Worm (Caenorhabditis elegans) whole organism, L2 larva: ENCODE data around the gene dmd-6.

Source experiments
- C34F6.9 ChIP-seq: fragments of 150-350 bp; optimal IDR thresholded peaks from 2 replicates; lab custom pipeline; 2014; ENCODE audit warnings: missing biosample characterization, missing genetic modification characterization
- F13H6.1 ChIP-seq: sonication (generic microtip); optimal IDR thresholded peaks from 2 replicates; lab custom pipeline; 2016; ENCODE audit warnings: missing genetic modification characterization, missing compliant biosample characterization
- R02D3.7 ChIP-seq: fragments of 150-350 bp; optimal IDR thresholded peaks from 2 replicates; lab custom pipeline; 2014; ENCODE audit warnings: missing biosample characterization, missing genetic modification characterization
- ZK546.5 ChIP-seq: sonication (generic microtip); optimal IDR thresholded peaks from 2 replicates; lab custom pipeline; 2017; ENCODE audit warnings: missing biosample characterization, missing genetic modification characterization
- aly-2 ChIP-seq: fragments of 150-350 bp; optimal IDR thresholded peaks from 2 replicates; lab custom pipeline; 2014; ENCODE audit warnings: missing biosample characterization, missing genetic modification characterization
- blmp-1 ChIP-seq: sonication (generic microtip); optimal IDR thresholded peaks from 2 replicates; lab custom pipeline; 2017; ENCODE audit warnings: missing genetic modification characterization, mild to moderate bottlenecking, missing compliant biosample characterization, antibody characterized with exemption, moderate library complexity; ENCODE audit not compliant: insufficient read depth
- ceh-16 ChIP-seq: fragments of 150-350 bp; optimal IDR thresholded peaks from 2 replicates; lab custom pipeline; 2014; ENCODE audit warnings: missing biosample characterization, missing genetic modification characterization
- ceh-82 ChIP-seq: fragments of 150-350 bp; optimal IDR thresholded peaks from 2 replicates; lab custom pipeline; 2014; ENCODE audit warnings: missing biosample characterization, missing genetic modification characterization
- crh-2 ChIP-seq: sonication (generic microtip); optimal IDR thresholded peaks from 2 replicates; lab custom pipeline; 2017; ENCODE audit warnings: missing biosample characterization, missing genetic modification characterization
- dmd-4 ChIP-seq: sonication (generic microtip); optimal IDR thresholded peaks from 2 replicates; lab custom pipeline; 2017; ENCODE audit warnings: missing biosample characterization, missing genetic modification characterization
- egl-27 ChIP-seq: sonication (generic microtip); optimal IDR thresholded peaks from 3 replicates; lab custom pipeline; 2017; ENCODE audit warnings: missing biosample characterization, missing genetic modification reagents, missing genetic modification characterization
- elt-3 ChIP-seq: sonication (generic microtip); optimal IDR thresholded peaks from 2 replicates; lab custom pipeline; 2017; ENCODE audit warnings: missing biosample characterization, missing genetic modification characterization
- fos-1 ChIP-seq: fragments of 150-350 bp; optimal IDR thresholded peaks from 2 replicates; lab custom pipeline; 2014; ENCODE audit warnings: missing biosample characterization, missing genetic modification characterization
- gmeb-1 ChIP-seq: fragments of 150-350 bp; optimal IDR thresholded peaks from 2 replicates; lab custom pipeline; 2014; ENCODE audit warnings: missing biosample characterization, missing genetic modification characterization
- lin-13 ChIP-seq: fragments of 150-350 bp; optimal IDR thresholded peaks from 2 replicates; lab custom pipeline; 2014; ENCODE audit warnings: missing biosample characterization, missing genetic modification reagents, missing genetic modification characterization
- lsy-2 ChIP-seq, 2 experiments: fragments of 150-350 bp in 1 of 2; sonication (generic microtip) in 1 of 2; optimal IDR thresholded peaks; 2 replicates each; lab custom pipeline; 2014 to 2017; ENCODE audit warnings: missing biosample characterization in 2 of 2, missing genetic modification characterization in 2 of 2
- mab-5 ChIP-seq: fragments of 150-350 bp; optimal IDR thresholded peaks from 2 replicates; lab custom pipeline; 2014; ENCODE audit warnings: missing biosample characterization, missing genetic modification characterization
- mbf-1 ChIP-seq: sonication (generic microtip); optimal IDR thresholded peaks from 2 replicates; lab custom pipeline; 2017; ENCODE audit warnings: missing biosample characterization, missing genetic modification characterization
- mdl-1 ChIP-seq, 2 experiments: fragments of 150-350 bp in 1 of 2; sonication (generic microtip) in 1 of 2; optimal IDR thresholded peaks; 2 replicates each; lab custom pipeline; 2017; ENCODE audit warnings: missing biosample characterization in 2 of 2, missing genetic modification characterization in 2 of 2
- nhr-10 ChIP-seq: sonication (generic microtip); optimal IDR thresholded peaks from 2 replicates; lab custom pipeline; 2017; ENCODE audit warnings: missing biosample characterization, missing genetic modification characterization
- nhr-129 ChIP-seq: fragments of 150-350 bp; optimal IDR thresholded peaks from 2 replicates; lab custom pipeline; 2014; ENCODE audit warnings: missing biosample characterization, missing genetic modification characterization
- nhr-21 ChIP-seq: fragments of 150-350 bp; optimal IDR thresholded peaks from 2 replicates; lab custom pipeline; 2014; ENCODE audit warnings: missing biosample characterization, missing genetic modification characterization
- nhr-237 ChIP-seq: fragments of 150-350 bp; optimal IDR thresholded peaks from 2 replicates; lab custom pipeline; 2014; ENCODE audit warnings: missing biosample characterization, missing genetic modification characterization
- nhr-25 ChIP-seq: fragments of 150-350 bp; sonication (generic microtip); optimal IDR thresholded peaks from 3 replicates; lab custom pipeline; 2014; ENCODE audit warnings: missing biosample characterization, missing genetic modification characterization
- nhr-6 ChIP-seq: fragments of 150-350 bp; optimal IDR thresholded peaks from 2 replicates; lab custom pipeline; 2014; ENCODE audit warnings: missing biosample characterization, missing genetic modification characterization
- nhr-77 ChIP-seq: fragments of 150-350 bp; optimal IDR thresholded peaks from 2 replicates; lab custom pipeline; 2014; ENCODE audit warnings: missing biosample characterization, missing genetic modification characterization
- sem-4 ChIP-seq: fragments of 150-350 bp; optimal IDR thresholded peaks from 2 replicates; lab custom pipeline; 2014; ENCODE audit warnings: missing biosample characterization, missing genetic modification reagents, missing genetic modification characterization
- sma-3 ChIP-seq: sonication (generic microtip); optimal IDR thresholded peaks from 2 replicates; lab custom pipeline; 2016; ENCODE audit warnings: missing genetic modification reagents, missing genetic modification characterization, missing compliant biosample characterization
- sma-9 ChIP-seq, 2 experiments: fragments of 150-350 bp in 1 of 2; sonication (generic microtip) in 1 of 2; optimal IDR thresholded peaks; 2 replicates each; lab custom pipeline; 2014 to 2016; ENCODE audit warnings: missing genetic modification characterization in 2 of 2, mild to moderate bottlenecking in 1 of 2, missing biosample characterization in 1 of 2, missing compliant biosample characterization in 1 of 2, missing genetic modification reagents in 1 of 2, moderate library complexity in 1 of 2
- snpc-4 ChIP-seq: fragments of 150-350 bp; optimal IDR thresholded peaks from 2 replicates; lab custom pipeline; 2014; ENCODE audit warnings: missing biosample characterization, missing genetic modification characterization
- unc-39 ChIP-seq: fragments of 150-350 bp; optimal IDR thresholded peaks from 2 replicates; lab custom pipeline; 2014; ENCODE audit warnings: missing biosample characterization, missing genetic modification characterization
- unc-55 ChIP-seq: fragments of 150-350 bp; sonication (generic microtip); optimal IDR thresholded peaks from 3 replicates; lab custom pipeline; 2014; ENCODE audit warnings: missing biosample characterization, missing genetic modification reagents, missing genetic modification characterization
- zag-1 ChIP-seq: fragments of 150-350 bp; optimal IDR thresholded peaks from 2 replicates; lab custom pipeline; 2014; ENCODE audit warnings: missing biosample characterization, missing genetic modification characterization
- ztf-1 ChIP-seq: fragments of 200-800 bp; sonication (Bioruptor generic); conservative IDR thresholded peaks from 2 replicates; pipeline ENCODE4 v1.3.6; 2022; ENCODE audit warnings: missing genetic modification characterization, missing compliant biosample characterization
- ztf-11 ChIP-seq: sonication (generic microtip); optimal IDR thresholded peaks from 2 replicates; lab custom pipeline; 2017; ENCODE audit warnings: missing biosample characterization, missing genetic modification characterization

The dmd-6 gene

DNA sequence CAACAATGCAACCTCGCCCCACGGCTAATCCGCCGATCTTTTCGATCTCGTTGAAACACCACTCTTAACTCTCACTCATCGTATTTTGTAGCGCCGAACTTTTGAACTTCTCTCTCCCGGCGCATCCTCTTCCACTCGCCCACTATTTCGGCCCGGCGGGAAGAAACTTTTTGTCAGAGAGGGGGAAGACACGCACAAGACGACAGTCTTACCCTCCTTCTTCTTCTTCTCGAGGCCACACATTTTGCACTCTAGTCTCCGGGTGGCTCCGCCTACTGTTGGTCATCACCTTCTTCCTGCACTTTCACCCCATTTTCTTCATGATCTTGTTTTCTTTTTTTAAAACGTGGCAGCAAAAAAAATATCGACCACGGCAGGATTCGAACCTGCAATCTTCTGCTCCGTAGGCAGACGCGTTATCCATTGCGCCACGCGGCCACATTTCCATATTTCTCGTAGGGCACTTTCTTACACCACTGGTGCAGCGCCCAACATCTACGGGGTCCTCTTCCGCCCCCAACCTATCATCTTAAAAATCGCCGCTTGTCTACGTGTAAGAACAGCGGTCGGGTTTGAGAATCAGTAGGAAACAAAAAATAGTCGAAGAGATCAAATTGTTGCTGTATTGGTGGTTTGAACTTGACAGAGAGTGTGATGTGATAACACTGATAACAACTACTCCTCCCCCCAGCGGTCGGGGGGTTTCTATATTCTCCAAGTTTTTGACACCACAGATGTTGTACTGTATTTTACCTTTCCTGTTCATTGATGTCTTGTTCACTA, 5.3 kb upstream of the dmd-6 start (continued):
- no peak for TF ChIP-seq R02D3.7
- TF ChIP-seq unc-39 (tag; lab: Kevin White, UChicago): no peak
- no peak for TF ChIP-seq unc-55
- no peak for TF ChIP-seq nhr-10
- no peak for TF ChIP-seq ZK546.5 (tag; lab: Kevin White, UChicago)
- TF ChIP-seq C34F6.9 (tag; lab: Kevin White, UChicago): peak; percentile 27
- TF ChIP-seq aly-2: no peak

DNA sequence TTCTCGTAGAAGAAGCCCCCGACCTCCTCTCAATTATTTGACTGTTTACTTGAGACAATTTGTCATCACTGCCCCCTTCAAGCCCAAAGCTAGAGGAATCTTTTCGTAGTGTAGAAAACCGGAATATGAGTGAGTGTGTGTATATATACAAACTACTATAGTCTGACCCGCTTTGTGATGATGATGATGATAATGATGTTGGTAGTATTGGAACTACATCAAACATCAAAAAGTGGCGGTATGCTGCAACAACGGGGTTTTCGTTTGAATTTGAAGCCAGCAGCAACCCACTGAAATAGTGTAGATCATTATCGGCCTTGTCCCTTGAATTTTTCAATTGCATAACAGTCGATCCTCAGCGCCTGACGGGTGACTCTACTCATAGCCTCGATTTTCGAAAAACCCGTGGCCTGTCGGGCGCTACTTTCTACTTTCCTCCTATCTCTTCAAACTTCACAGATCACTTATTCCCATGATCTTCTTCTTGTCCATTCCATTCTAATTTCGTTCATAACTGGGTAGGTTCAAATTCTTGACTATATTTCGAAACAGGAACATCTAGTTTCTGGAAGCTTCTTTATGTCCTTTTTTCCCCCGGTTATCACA, 4.4 kb upstream of the dmd-6 start:
- TF ChIP-seq ztf-1 (GFP tag; lab: Robert Waterston, UW): no peak
- TF ChIP-seq gmeb-1 (tag; lab: Kevin White, UChicago): peak; percentile 21
- no peak for TF ChIP-seq lin-13 (GFP tag; lab: Kevin White, UChicago)
- TF ChIP-seq C34F6.9 (tag; lab: Kevin White, UChicago): no peak
- TF ChIP-seq blmp-1 (tag; lab: Kevin White, UChicago): peak; percentile 11
- peak; percentile 82 for TF ChIP-seq nhr-129 (tag; lab: Kevin White, UChicago)
- peak; percentile 94 for TF ChIP-seq snpc-4
- TF ChIP-seq nhr-21 (tag; lab: Kevin White, UChicago): no peak
- peak; percentile 71 for TF ChIP-seq sma-9 (GFP tag; optimal IDR thresholded peaks at IDR 0.05; lab: Kevin White, UChicago)
- TF ChIP-seq sma-9 (tag; optimal IDR thresholded peaks at IDR 0.05; lab: Kevin White, UChicago): no peak
- peak; percentile 35 for TF ChIP-seq ceh-16 (tag; lab: Kevin White, UChicago)
- no peak for TF ChIP-seq elt-3 (tag; lab: Kevin White, UChicago)
- TF ChIP-seq nhr-25 (tag; lab: Kevin White, UChicago): peak; percentile 61

DNA sequence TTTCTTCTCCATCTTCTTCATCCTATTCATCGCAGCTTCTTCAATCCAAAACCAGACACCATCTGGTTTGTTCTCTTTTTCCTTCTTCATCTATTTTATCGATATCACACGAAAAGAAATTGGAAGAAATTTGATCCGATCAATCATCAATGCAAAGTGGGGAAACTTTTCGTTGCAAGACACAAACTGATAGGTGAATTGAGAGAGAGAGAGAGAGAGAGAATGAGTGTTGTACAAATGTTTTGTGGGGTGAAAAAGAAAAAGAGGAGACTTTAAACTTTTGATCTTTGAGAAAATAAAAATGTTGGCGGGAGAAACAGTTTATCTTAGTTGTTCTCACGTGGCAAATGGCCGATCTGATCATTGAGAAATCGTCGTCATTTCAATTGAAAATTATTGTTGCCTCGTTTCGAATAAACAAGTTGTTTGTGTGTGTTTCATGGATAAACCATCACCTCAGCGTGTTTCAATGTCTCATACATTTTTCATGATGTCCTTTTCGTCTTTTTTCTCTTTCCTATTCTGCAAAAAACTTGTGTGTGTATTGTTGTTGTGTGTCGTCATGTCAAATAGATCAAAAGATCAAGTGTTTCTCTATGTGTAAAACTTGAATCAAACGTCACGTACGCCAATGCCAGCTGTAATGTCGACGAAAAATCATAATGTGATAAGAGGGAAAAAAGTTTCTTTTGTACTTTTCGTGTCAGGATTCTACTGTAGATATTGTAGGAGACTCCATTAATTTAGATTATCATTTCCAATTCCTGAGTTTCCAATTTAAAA, 3.7 kb upstream of the dmd-6 start:
- TF ChIP-seq nhr-6 (tag; lab: Kevin White, UChicago) (peak; percentile 74), F13H6.1 (tag; lab: Kevin White, UChicago) (peak; percentile 68), nhr-129 (tag; lab: Kevin White, UChicago) (peak; percentile 85), sma-3 (GFP tag; lab: Kevin White, UChicago) (peak; percentile 49), sem-4 (tag; lab: Kevin White, UChicago) (no peak), C34F6.9 (tag; lab: Kevin White, UChicago) (peak; percentile 32), blmp-1 (tag; lab: Kevin White, UChicago) (peak; percentile 72), mdl-1 (tag; optimal IDR thresholded peaks at IDR 0.05; lab: Kevin White, UChicago) (peak; percentile 48 to 53), nhr-21 (tag; lab: Kevin White, UChicago) (peak; percentile 69), nhr-25 (tag; lab: Kevin White, UChicago) (peak; percentile 88), nhr-77 (tag; lab: Kevin White, UChicago) (no peak), R02D3.7 (no peak), mbf-1 (tag; lab: Kevin White, UChicago) (no peak), dmd-4 (tag; lab: Kevin White, UChicago) (no peak), lsy-2 (tag; optimal IDR thresholded peaks at IDR 0.05; lab: Kevin White, UChicago) (peak in 1 of 2 experiments; percentile 68), egl-27 (tag; lab: Kevin White, UChicago) (peak; percentile 14), unc-55 (peak; percentile 45), nhr-237 (tag; lab: Kevin White, UChicago) (no peak), ceh-82 (no peak), crh-2 (tag; lab: Kevin White, UChicago) (peak; percentile 70), mab-5 (tag; lab: Kevin White, UChicago) (peak; percentile 40), fos-1 (tag; lab: Kevin White, UChicago) (peak; percentile 58), zag-1 (no peak), sma-9 (GFP tag; optimal IDR thresholded peaks at IDR 0.05; lab: Kevin White, UChicago) (peak; percentile 96), sma-9 (tag; optimal IDR thresholded peaks at IDR 0.05; lab: Kevin White, UChicago) (no peak), lin-13 (GFP tag; lab: Kevin White, UChicago) (no peak), ztf-11 (tag; lab: Kevin White, UChicago) (no peak)
